Worm (Caenorhabditis elegans): ENCODE measurements around the gene F58G6.7.

DNA sequence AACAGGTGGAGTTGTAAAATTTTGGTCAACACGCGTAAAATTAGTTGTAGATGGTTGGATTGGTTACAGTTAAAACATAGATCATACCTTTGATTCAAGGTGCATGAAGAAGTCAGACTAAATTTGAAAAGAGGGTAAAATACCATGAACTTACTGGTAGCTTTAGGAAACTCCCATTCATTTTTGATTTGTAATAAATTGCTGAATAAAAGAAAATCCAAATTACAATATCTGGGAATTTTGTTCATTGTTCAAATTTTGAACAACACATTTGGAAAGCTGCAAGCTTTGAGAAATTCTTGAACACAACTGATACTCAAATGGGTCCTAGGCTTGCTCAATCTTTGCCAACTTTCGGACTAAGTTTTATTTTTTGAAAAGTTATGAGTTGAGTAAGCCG lies 23.9 kb downstream of the F58G6.7 start:
- no peak for TF ChIP-seq lin-13 (tag; optimal IDR thresholded peaks at IDR 0.05)
- TF ChIP-seq zip-8 (tag; optimal IDR thresholded peaks at IDR 0.05), result no peak
- TF ChIP-seq unc-62 (GFP tag; optimal IDR thresholded peaks at IDR 0.05), result no peak
- TF ChIP-seq pha-4 (tag; optimal IDR thresholded peaks at IDR 0.05), result no peak
- TF ChIP-seq nhr-237 (tag; optimal IDR thresholded peaks at IDR 0.05), result no peak
- TF ChIP-seq ztf-11 (tag; optimal IDR thresholded peaks at IDR 0.05), result no peak
- no peak for TF ChIP-seq ces-1 (GFP tag; optimal IDR thresholded peaks at IDR 0.05)
- TF ChIP-seq nhr-28 (tag; optimal IDR thresholded peaks at IDR 0.05), result no peak
- no peak for TF ChIP-seq mab-5 (tag; optimal IDR thresholded peaks at IDR 0.05)
- no peak for TF ChIP-seq snpc-4 (tag; optimal IDR thresholded peaks at IDR 0.05)
- no peak for TF ChIP-seq nhr-12 (tag; optimal IDR thresholded peaks at IDR 0.05)
- TF ChIP-seq mep-1 (tag; optimal IDR thresholded peaks at IDR 0.05), result no peak
- TF ChIP-seq blmp-1 (tag; optimal IDR thresholded peaks at IDR 0.05), result no peak
- no peak for TF ChIP-seq elt-1 (tag; optimal IDR thresholded peaks at IDR 0.05; ENCODE audit: borderline replicate concordance, insufficient read depth)
